Worm (Caenorhabditis elegans) whole organism, L1 larva: ENCODE data around the gene H39E23.2.

Source experiments
- ama-1 ChIP-seq: fragments of 150-350 bp; optimal IDR thresholded peaks from 2 replicates; lab custom pipeline; 2014
- ceh-82 ChIP-seq, 3 experiments: fragments of 150-350 bp in 1 of 3; sonication (generic microtip) in 2 of 3; optimal IDR thresholded peaks; 2 replicates each; lab custom pipeline; 2014 to 2017; ENCODE audit warnings: missing biosample characterization in 3 of 3, missing genetic modification characterization in 3 of 3
- irx-1 ChIP-seq: sonication (generic microtip); optimal IDR thresholded peaks from 2 replicates; lab custom pipeline; 2016; ENCODE audit warnings: missing genetic modification characterization, missing compliant biosample characterization
- jun-1 ChIP-seq: fragments of 150-350 bp; optimal IDR thresholded peaks from 2 replicates; lab custom pipeline; 2014; ENCODE audit warnings: missing biosample characterization, missing genetic modification reagents, missing genetic modification characterization
- lin-35 ChIP-seq, 2 experiments: fragments of 150-350 bp; optimal IDR thresholded peaks; 2 replicates each; lab custom pipeline; 2014; ENCODE audit warnings: missing biosample characterization in 2 of 2, missing genetic modification characterization in 2 of 2, missing genetic modification reagents in 2 of 2
- nhr-28 ChIP-seq: fragments of 150-350 bp; optimal IDR thresholded peaks from 2 replicates; lab custom pipeline; 2014; ENCODE audit warnings: missing biosample characterization, missing genetic modification characterization
- nhr-77 ChIP-seq: fragments of 150-350 bp; optimal IDR thresholded peaks from 2 replicates; lab custom pipeline; 2014; ENCODE audit warnings: missing biosample characterization, missing genetic modification characterization
- pqm-1 ChIP-seq: sonication (generic microtip); optimal IDR thresholded peaks from 3 replicates; lab custom pipeline; 2017; ENCODE audit warnings: missing biosample characterization, missing genetic modification characterization
- rnt-1 ChIP-seq: sonication (generic microtip); optimal IDR thresholded peaks from 2 replicates; lab custom pipeline; 2016; ENCODE audit warnings: mild to moderate bottlenecking, missing genetic modification characterization, moderate library complexity, missing compliant biosample characterization
- sox-4 ChIP-seq: sonication (generic microtip); optimal IDR thresholded peaks from 2 replicates; lab custom pipeline; 2016; ENCODE audit warnings: missing genetic modification characterization, missing compliant biosample characterization
- tlp-1 ChIP-seq: fragments of 150-350 bp; optimal IDR thresholded peaks from 2 replicates; lab custom pipeline; 2014; ENCODE audit warnings: missing biosample characterization, missing genetic modification characterization
- ztf-11 ChIP-seq, 2 experiments: sonication (generic microtip); optimal IDR thresholded peaks; 2 replicates each; lab custom pipeline; 2016 to 2017; ENCODE audit warnings: missing genetic modification characterization in 2 of 2, missing biosample characterization in 1 of 2, missing compliant biosample characterization in 1 of 2

DNA sequence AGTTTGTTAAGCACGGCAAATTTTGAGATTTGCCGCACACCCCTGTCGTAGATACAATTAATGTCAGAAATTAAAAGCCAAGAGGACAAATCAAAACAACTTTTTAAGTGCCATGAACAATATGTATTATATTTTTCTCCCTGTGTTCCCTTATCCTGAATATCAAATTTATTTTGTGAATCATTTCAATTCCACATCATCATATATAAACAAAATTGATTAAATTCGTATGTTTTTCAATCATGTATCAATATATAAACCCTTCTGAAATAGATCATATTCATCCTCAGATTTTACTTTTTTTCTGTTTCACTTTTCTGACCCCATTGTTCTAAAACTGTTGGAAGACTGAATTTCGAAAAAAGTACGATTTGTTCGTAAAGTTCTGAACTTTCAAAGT lies 36.0 kb upstream of the H39E23.2 start, which contains the start of gene D1086.11:
- TF ChIP-seq lin-35 (GFP tag; optimal IDR thresholded peaks at IDR 0.05; lab: Kevin White, UChicago) (no peak), nhr-77 (tag; lab: Kevin White, UChicago) (no peak), ceh-82 (tag; optimal IDR thresholded peaks at IDR 0.05; lab: Kevin White, UChicago) (no peak), jun-1 (tag; lab: Kevin White, UChicago) (no peak), rnt-1 (tag; lab: Kevin White, UChicago) (no peak), ztf-11 (tag; optimal IDR thresholded peaks at IDR 0.05; lab: Kevin White, UChicago) (no peak), irx-1 (no peak), nhr-28 (tag; lab: Kevin White, UChicago) (no peak), pqm-1 (tag; lab: Kevin White, UChicago) (no peak), sox-4 (tag; lab: Kevin White, UChicago) (no peak), tlp-1 (tag; lab: Kevin White, UChicago) (no peak), ama-1 (lab: Kevin White, UChicago) (no peak)
